Fruit fly (Drosophila melanogaster) whole organism, larva: ENCODE data around the gene Rsph3.

Experiments used
- noc ChIP-seq: fragments of 200-800 bp; sonication (Bioruptor generic); optimal IDR thresholded peaks from 3 replicates; lab custom pipeline; 2019; ENCODE audit warnings: missing biosample characterization, mild to moderate bottlenecking, missing genetic modification characterization, moderate library complexity

The Rsph3 gene

dm6 chr3L:6763146-6763545, at the start of gene Rsph3:
TSS of gene Rsph3 (minus strand) at chr3L:6763246.
- no peak for TF ChIP-seq noc (tag; lab: Kevin White, UChicago)

DNA sequence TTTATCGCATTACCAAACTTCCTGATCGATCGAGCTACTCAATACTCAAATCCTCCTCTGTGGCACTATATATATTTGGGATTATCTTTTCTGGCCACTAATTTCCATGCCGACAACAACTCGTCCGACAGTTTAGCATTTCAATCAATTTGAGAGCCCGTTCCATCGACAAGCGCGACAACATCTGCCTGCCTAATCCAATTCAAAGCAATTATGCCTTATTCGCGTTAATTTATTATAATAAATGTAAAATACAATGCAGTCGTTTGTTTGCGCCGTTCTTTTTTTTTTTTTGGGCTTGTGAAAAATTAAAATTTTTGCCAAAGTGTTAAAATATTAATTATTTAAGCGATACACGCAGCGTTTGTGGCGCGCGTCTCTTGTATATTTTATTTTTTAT, 48.1 kb upstream of the Rsph3 start:
- no peak for TF ChIP-seq noc (tag; lab: Kevin White, UChicago)

DNA sequence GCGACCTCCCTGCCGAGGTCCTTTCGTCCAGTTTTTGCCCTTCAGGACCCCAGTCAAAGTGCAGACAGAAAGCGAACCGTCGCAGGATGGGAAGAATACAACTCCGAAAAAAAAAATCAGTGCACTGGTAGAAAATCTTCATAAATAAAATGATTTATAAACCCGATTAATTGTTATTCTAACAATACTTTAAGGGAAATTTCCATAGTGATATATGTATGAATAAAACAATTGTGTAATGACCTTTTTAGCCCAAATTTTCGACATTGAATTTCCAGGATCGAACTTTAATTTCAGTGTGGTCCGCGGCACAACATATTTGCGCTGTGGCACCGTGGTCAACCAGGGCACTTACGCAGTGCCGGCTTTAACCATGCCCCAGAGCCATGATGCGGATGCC, 46.4 kb upstream of the Rsph3 start:
- no peak for TF ChIP-seq noc (tag; lab: Kevin White, UChicago)

DNA sequence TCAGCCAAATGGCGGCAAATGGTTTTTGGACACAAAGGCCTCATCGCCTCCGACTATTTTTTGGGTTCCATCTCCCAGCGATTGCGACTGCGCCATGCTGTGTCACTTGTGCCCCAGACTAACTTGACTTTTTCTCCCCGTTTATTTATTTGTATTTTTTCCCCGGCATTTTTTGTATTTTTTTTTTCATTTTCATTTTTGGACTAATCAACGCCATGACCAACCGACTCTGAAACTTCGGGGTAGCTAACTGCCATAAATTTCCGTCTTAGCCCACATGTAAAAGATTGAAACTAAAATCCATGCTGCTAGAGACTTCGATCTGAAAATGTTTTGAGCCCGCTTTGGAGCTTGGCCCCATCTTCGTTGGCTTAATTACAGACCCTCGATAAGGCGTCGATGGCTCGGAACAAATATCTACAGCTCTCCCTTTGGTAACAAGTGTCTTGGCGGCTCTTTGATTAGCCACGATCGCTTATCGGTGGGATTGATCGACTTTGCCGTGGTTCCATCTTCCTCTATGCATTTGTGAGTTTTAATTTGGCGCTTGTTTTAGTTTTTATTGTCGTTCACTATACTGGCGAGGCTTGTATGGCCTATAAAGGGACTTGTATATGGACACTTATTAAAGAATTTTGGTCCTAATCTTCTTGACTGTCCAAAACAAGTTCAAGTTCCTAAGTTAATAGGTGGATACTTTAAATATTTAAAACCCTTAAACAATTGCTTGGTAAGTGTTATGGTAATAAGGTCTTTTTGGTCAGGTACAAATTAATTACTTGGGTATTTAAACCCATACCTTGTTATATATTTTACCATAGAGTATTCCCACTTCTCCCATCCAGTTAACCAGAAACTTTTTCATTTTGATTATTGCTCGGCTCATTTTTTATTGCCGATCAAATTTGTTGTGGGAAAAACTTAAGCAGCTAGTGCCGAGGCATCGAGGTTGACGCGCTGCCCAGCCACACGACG, 44.2 kb upstream of the Rsph3 start:
- TF ChIP-seq noc (tag; lab: Kevin White, UChicago): no peak

dm6 chr3L:6804093-6804492, 41.0 kb upstream of the Rsph3 start:
- no peak for TF ChIP-seq noc (tag; lab: Kevin White, UChicago)

dm6 chr3L:6802519-6802918, 39.5 kb upstream of the Rsph3 start:
- no peak for TF ChIP-seq noc (tag; lab: Kevin White, UChicago)

- no peak for TF ChIP-seq noc (tag; lab: Kevin White, UChicago)
Observed at dm6 chr3L:6799550-6799949, 36.5 kb upstream of the Rsph3 start.

dm6 chr3L:6797395-6798006, 34.5 kb upstream of the Rsph3 start:
- no peak for TF ChIP-seq noc (tag; lab: Kevin White, UChicago)

dm6 chr3L:6792617-6793016, 29.6 kb upstream of the Rsph3 start:
- no peak for TF ChIP-seq noc (tag; lab: Kevin White, UChicago)

dm6 chr3L:6789788-6790325, 26.8 kb upstream of the Rsph3 start, which contains the start of gene vvl:
TSS of gene vvl (plus strand) at chr3L:6790158.
- no peak for TF ChIP-seq noc (tag; lab: Kevin White, UChicago)

DNA sequence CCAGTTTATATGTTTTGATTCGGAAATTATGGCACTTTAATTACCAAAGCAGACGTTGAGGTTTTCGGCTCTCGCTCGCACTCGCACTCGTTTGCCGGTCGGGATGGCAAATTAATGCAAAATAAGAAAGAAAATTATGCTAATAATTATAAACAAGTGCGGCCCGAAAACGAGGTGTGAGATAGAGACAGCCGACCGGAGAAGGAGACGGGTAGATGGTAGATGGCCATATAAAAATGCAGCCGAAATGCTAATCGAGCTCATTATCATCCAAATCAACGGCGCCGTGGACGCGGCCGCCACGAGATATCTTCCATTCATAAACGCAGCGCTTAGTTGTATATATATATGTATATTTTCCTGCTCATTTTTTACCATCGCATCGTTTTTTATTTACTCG, 24.5 kb upstream of the Rsph3 start:
- no peak for TF ChIP-seq noc (tag; lab: Kevin White, UChicago)

DNA sequence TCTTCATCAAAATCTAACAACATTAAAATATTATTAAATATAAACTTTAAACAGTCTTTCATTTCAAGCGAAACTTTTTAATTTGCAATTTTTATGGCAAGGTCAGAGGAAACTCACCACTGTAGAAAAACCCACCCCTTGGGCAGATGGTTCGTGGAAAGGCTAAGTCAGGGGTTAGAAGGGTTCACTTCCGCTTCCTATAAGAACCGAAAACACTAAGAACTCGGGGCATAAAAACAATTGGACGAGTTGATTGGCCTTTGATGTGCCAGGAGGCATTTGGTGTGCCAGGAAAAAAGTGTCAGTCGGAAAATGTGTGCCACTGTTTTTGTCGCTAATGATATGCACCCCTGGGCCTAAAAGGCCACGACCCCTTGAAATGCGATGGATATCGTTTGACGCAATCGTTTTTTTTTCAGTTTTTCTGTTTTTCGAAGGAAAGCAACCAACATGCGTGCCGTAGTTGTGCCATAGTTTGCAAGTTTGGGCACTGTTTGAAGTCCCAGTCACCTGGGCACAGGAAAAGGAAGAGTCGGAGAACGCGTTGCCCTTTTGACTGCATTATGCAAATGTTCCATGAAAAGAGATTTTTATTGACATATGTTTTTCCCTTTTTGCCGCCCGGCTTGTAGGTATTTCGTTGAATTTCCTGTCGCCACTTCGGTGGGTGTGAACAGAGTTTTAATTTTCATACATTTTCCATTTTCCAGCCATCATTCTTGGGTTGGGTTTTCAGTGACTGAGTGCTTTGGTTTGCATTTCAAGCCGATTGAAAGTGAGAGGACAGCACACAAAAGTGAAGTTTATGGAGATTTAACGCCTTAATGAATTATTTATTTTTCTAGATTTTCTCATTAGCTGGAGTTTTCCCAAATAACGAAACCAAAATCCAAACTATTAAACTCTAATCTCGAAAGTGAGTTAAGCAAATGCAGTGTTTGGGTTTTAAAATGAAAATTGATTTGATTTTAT, 21.9 kb upstream of the Rsph3 start:
- no peak for TF ChIP-seq noc (tag; lab: Kevin White, UChicago)

DNA sequence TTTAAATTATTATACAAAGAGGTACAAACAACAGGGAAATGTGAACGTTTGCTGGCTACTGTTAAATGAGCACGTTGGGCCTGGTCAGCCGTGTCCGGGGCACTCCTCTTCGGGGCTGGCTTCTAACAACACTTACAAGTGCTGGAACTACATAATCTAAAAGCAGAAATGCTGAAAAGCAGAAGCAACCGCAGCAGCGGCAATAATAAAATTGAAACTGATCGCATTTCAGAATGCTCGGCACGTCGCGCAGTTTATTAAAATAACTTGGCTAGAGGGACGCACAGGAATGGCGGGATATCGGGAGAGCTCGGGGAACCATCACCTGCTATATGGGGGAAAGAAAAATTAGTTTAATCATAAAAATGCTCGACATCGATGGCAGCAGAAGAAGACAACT, 20.4 kb upstream of the Rsph3 start:
- TF ChIP-seq noc (tag; lab: Kevin White, UChicago): no peak

DNA sequence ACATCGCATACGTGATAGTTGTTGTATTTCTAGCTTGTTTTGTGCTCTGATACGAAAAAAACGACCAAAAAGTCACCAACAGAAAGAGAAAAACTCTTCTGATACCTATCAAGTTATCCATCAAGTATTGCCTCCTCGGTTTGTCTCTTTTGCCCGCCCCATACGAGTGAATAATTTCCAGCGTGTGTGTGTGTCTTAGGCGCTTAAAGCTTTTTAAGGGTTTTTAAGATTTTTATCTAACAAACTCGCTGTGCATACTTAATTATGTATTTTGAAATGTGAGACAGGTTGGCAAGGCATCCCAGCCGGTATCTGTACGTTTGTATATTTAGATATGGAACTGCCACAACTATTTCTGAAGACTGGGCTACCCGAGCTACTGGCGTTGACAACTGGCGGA, 16.4 kb upstream of the Rsph3 start:
- no peak for TF ChIP-seq noc (tag; lab: Kevin White, UChicago)

DNA sequence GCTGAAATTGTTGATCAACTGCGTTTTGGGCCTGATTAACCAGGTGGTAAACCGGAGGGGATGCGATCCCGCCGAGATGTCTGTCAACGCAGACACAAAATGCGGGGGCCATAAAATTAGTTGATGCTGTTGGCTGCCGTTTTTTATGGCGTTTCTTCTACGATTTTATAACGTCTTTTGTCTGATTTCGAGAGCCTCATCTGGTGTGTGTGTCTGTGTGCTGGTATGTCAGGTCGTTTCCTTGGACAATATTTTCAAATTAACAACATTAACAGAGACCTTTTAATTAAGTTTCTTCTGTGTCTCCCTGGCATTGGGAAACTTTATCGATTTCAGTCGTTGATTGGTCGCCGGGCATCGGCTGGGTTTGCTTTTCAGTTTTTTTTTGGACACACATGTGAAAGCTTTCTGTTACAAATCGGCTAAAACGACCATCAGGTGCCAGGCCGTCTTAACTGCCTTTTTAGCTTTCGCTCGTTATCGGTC, 15.8 kb upstream of the Rsph3 start:
- TF ChIP-seq noc (tag; lab: Kevin White, UChicago): no peak
